Fruit fly (Drosophila melanogaster) whole organism, embryonic: Measurements from ENCODE around the gene CG32052.

Experiments used
- ATbp ChIP-seq: fragments of 200-800 bp; sonication (Bioruptor generic); optimal IDR thresholded peaks from 2 replicates; lab custom pipeline; 2017; ENCODE audit warnings: missing biosample characterization, mild to moderate bottlenecking, missing genetic modification characterization, missing genetic modification reagents
- Asciz ChIP-seq: fragments of 200-800 bp; sonication (Bioruptor generic); optimal IDR thresholded peaks from 2 replicates; lab custom pipeline; 2017; ENCODE audit warnings: missing biosample characterization, mild to moderate bottlenecking, missing genetic modification characterization, missing genetic modification reagents
- Bgb ChIP-seq: fragments of 200-800 bp; sonication (Bioruptor generic); IDR thresholded peaks from 2 replicates; pipeline ENCODE4 v1.3.6; 2022; ENCODE audit warnings: missing biosample characterization, missing genetic modification characterization; ENCODE audit not compliant: partially characterized antibody
- BtbVII ChIP-seq: fragments of 200-800 bp; sonication (Bioruptor generic); optimal IDR thresholded peaks from 3 replicates; lab custom pipeline; 2017; ENCODE audit warnings: missing biosample characterization, mild to moderate bottlenecking, missing genetic modification characterization
- CG10979 ChIP-seq: fragments of 200-800 bp; sonication (Bioruptor generic); optimal IDR thresholded peaks from 2 replicates; lab custom pipeline; 2018; ENCODE audit warnings: missing biosample characterization, mild to moderate bottlenecking, missing genetic modification characterization, moderate library complexity
- CG11695 ChIP-seq: fragments of 200-800 bp; sonication (Bioruptor generic); IDR thresholded peaks from 3 replicates; pipeline ENCODE4 v1.3.6; 2022; ENCODE audit warnings: missing biosample characterization, missing genetic modification characterization
- CG12071 ChIP-seq: fragments of 200-800 bp; sonication (Bioruptor generic); optimal IDR thresholded peaks from 3 replicates; lab custom pipeline; 2018; ENCODE audit warnings: missing biosample characterization, mild to moderate bottlenecking, missing genetic modification characterization
- CG12299 ChIP-seq: fragments of 200-800 bp; sonication (Bioruptor generic); optimal IDR thresholded peaks from 2 replicates; lab custom pipeline; 2018; ENCODE audit warnings: missing biosample characterization, mild to moderate bottlenecking, missing genetic modification characterization
- CG15514 ChIP-seq: fragments of 200-800 bp; sonication (Bioruptor generic); optimal IDR thresholded peaks from 3 replicates; lab custom pipeline; 2017; ENCODE audit warnings: missing biosample characterization, missing genetic modification characterization, mild to moderate bottlenecking, moderate library complexity, missing genetic modification reagents
- CG17359 ChIP-seq: fragments of 200-800 bp; sonication (Bioruptor generic); optimal IDR thresholded peaks from 3 replicates; lab custom pipeline; 2018; ENCODE audit warnings: missing biosample characterization, mild to moderate bottlenecking, missing genetic modification characterization, moderate library complexity
- CG17361 ChIP-seq: fragments of 200-800 bp; sonication (Bioruptor generic); IDR thresholded peaks from 3 replicates; pipeline ENCODE4 v1.3.6; 2022; ENCODE audit warnings: missing biosample characterization, missing genetic modification characterization
- CG18262 ChIP-seq: fragments of 200-800 bp; optimal IDR thresholded peaks from 3 replicates; lab custom pipeline; 2019; ENCODE audit warnings: missing biosample characterization, mild to moderate bottlenecking, missing genetic modification characterization, moderate library complexity
- CG18599 ChIP-seq: fragments of 200-800 bp; sonication (Bioruptor generic); optimal IDR thresholded peaks from 3 replicates; lab custom pipeline; 2017; ENCODE audit warnings: missing biosample characterization, missing genetic modification characterization, mild to moderate bottlenecking, moderate library complexity, missing genetic modification reagents
- CG2712 ChIP-seq: fragments of 200-800 bp; optimal IDR thresholded peaks from 3 replicates; lab custom pipeline; 2019; ENCODE audit warnings: missing biosample characterization, mild to moderate bottlenecking, missing genetic modification characterization, moderate library complexity
- CG30403 ChIP-seq: fragments of 200-800 bp; sonication (Bioruptor generic); optimal IDR thresholded peaks from 3 replicates; lab custom pipeline; 2016; ENCODE audit warnings: missing biosample characterization, missing genetic modification characterization
- CG31441 ChIP-seq: fragments of 200-800 bp; sonication (Bioruptor generic); IDR thresholded peaks from 2 replicates; pipeline ENCODE4 v1.3.6; 2022; ENCODE audit warnings: missing biosample characterization, missing genetic modification characterization
- CG3281 ChIP-seq: fragments of 200-800 bp; sonication (Bioruptor generic); optimal IDR thresholded peaks from 3 replicates; lab custom pipeline; 2017; ENCODE audit warnings: missing biosample characterization, mild to moderate bottlenecking, missing genetic modification characterization
- CG6689 ChIP-seq: fragments of 200-800 bp; sonication (Bioruptor generic); IDR thresholded peaks from 2 replicates; pipeline ENCODE4 v1.3.6; 2022; ENCODE audit warnings: missing biosample characterization, missing genetic modification characterization
- CG7745 ChIP-seq: fragments of 200-800 bp; sonication (Bioruptor generic); optimal IDR thresholded peaks from 2 replicates; lab custom pipeline; 2018; ENCODE audit warnings: missing biosample characterization, mild to moderate bottlenecking, missing genetic modification characterization, moderate library complexity
- CG8388 ChIP-seq: fragments of 200-800 bp; sonication (Bioruptor generic); optimal IDR thresholded peaks from 2 replicates; lab custom pipeline; 2019; ENCODE audit warnings: missing biosample characterization, mild to moderate bottlenecking, missing genetic modification characterization, moderate library complexity
- Dbx ChIP-seq: fragments of 200-800 bp; sonication (Bioruptor generic); IDR thresholded peaks from 3 replicates; pipeline ENCODE4 v1.3.6; 2022; ENCODE audit warnings: missing biosample characterization, missing genetic modification characterization
- Drgx ChIP-seq: fragments of 200-800 bp; sonication (Bioruptor generic); IDR thresholded peaks from 2 replicates; pipeline ENCODE4 v1.3.6; 2022; ENCODE audit warnings: missing biosample characterization, missing genetic modification characterization
- Fer1 ChIP-seq: fragments of 200-800 bp; sonication (Bioruptor generic); optimal IDR thresholded peaks from 2 replicates; lab custom pipeline; 2017; ENCODE audit warnings: missing biosample characterization, mild to moderate bottlenecking, missing genetic modification characterization
- Hmr ChIP-seq: fragments of 200-800 bp; sonication (Bioruptor generic); optimal IDR thresholded peaks from 3 replicates; lab custom pipeline; 2017; ENCODE audit warnings: mild to moderate bottlenecking, missing biosample characterization, missing genetic modification reagents, missing genetic modification characterization
- Hr3 ChIP-seq: fragments of 200-800 bp; sonication (Bioruptor generic); optimal IDR thresholded peaks from 3 replicates; lab custom pipeline; 2016; ENCODE audit warnings: missing biosample characterization, missing genetic modification characterization
- Neu2 ChIP-seq: fragments of 200-800 bp; sonication (Bioruptor generic); optimal IDR thresholded peaks from 3 replicates; lab custom pipeline; 2016; ENCODE audit warnings: missing biosample characterization, missing genetic modification characterization, borderline replicate concordance
- Sox102F ChIP-seq: fragments of 200-800 bp; sonication (Bioruptor generic); optimal IDR thresholded peaks from 2 replicates; lab custom pipeline; 2018; ENCODE audit warnings: missing biosample characterization, mild to moderate bottlenecking, missing genetic modification characterization, moderate library complexity
- Xrp1 ChIP-seq: fragments of 200-800 bp; sonication (Bioruptor generic); IDR thresholded peaks from 2 replicates; pipeline ENCODE4 v1.3.6; 2022; ENCODE audit warnings: missing biosample characterization, missing genetic modification characterization
- chinmo ChIP-seq: fragments of 200-800 bp; sonication (Bioruptor generic); IDR thresholded peaks from 4 replicates; pipeline ENCODE4 v1.3.6; 2022; ENCODE audit warnings: missing biosample characterization, missing genetic modification characterization; ENCODE audit not compliant: partially characterized antibody
- cwo ChIP-seq: fragments of 200-800 bp; sonication (Bioruptor generic); optimal IDR thresholded peaks from 3 replicates; lab custom pipeline; 2017; ENCODE audit warnings: missing biosample characterization, missing genetic modification characterization, mild to moderate bottlenecking, moderate library complexity, missing genetic modification reagents
- ewg ChIP-seq: fragments of 200-800 bp; sonication (Bioruptor generic); optimal IDR thresholded peaks from 3 replicates; lab custom pipeline; 2017; ENCODE audit warnings: mild to moderate bottlenecking, missing biosample characterization, missing genetic modification reagents, missing genetic modification characterization
- hkb ChIP-seq, 2 experiments: fragments of 200-800 bp in 1 of 2; fragments of >200 bp in 1 of 2; sonication (Bioruptor generic) in 1 of 2; IDR thresholded peaks in 1 of 2; optimal IDR thresholded peaks in 1 of 2; 2 replicates each; pipeline versions ENCODE4 v1.3.6 to Lab custom; 2017 to 2022; ENCODE audit warnings: missing biosample characterization in 1 of 2, missing genetic modification characterization in 1 of 2
- kni ChIP-seq: fragments of 200-800 bp; sonication (Bioruptor generic); optimal IDR thresholded peaks from 3 replicates; lab custom pipeline; 2017; ENCODE audit warnings: mild to moderate bottlenecking, missing biosample characterization, missing genetic modification reagents, missing genetic modification characterization
- lab ChIP-seq: fragments of 200-800 bp; sonication (Bioruptor generic); optimal IDR thresholded peaks from 3 replicates; lab custom pipeline; 2017; ENCODE audit warnings: missing biosample characterization, missing genetic modification characterization, mild to moderate bottlenecking, moderate library complexity, missing genetic modification reagents
- lmd ChIP-seq: fragments of 200-800 bp; sonication (Bioruptor generic); IDR thresholded peaks from 2 replicates; pipeline ENCODE4 v1.3.6; 2022; ENCODE audit warnings: missing biosample characterization, missing genetic modification characterization
- nau ChIP-seq: fragments of 200-800 bp; sonication (Bioruptor generic); optimal IDR thresholded peaks from 3 replicates; lab custom pipeline; 2017; ENCODE audit warnings: missing biosample characterization, mild to moderate bottlenecking, missing genetic modification characterization, missing genetic modification reagents
- odd ChIP-seq: fragments of 200-800 bp; sonication (Bioruptor generic); optimal IDR thresholded peaks from 2 replicates; lab custom pipeline; 2017; ENCODE audit warnings: missing biosample characterization, mild to moderate bottlenecking, missing genetic modification characterization
- org-1 ChIP-seq: fragments of 200-800 bp; sonication (Bioruptor generic); optimal IDR thresholded peaks from 2 replicates; lab custom pipeline; 2017; ENCODE audit warnings: missing biosample characterization, missing genetic modification characterization
- pb ChIP-seq: fragments of 200-800 bp; sonication (Bioruptor generic); optimal IDR thresholded peaks from 3 replicates; lab custom pipeline; 2016; ENCODE audit warnings: missing biosample characterization, missing genetic modification characterization
- phol ChIP-seq: fragments of 200-800 bp; sonication (Bioruptor generic); optimal IDR thresholded peaks from 3 replicates; lab custom pipeline; 2018; ENCODE audit warnings: missing biosample characterization, mild to moderate bottlenecking, missing genetic modification characterization, moderate library complexity
- scrt ChIP-seq: fragments of 200-800 bp; sonication (Bioruptor generic); optimal IDR thresholded peaks from 2 replicates; lab custom pipeline; 2018; ENCODE audit warnings: missing biosample characterization, mild to moderate bottlenecking, missing genetic modification characterization, moderate library complexity
- sens ChIP-seq: fragments of 200-800 bp; sonication (Bioruptor generic); peaks from one replicate; lab custom pipeline; 2016; ENCODE audit warnings: missing biosample characterization, missing genetic modification characterization
- sob ChIP-seq: fragments of 200-800 bp; sonication (Bioruptor generic); IDR thresholded peaks from 2 replicates; pipeline ENCODE4 v1.3.6; 2022; ENCODE audit warnings: missing biosample characterization, missing genetic modification characterization
- ttk ChIP-seq: fragments of 200-800 bp; sonication (Bioruptor generic); IDR thresholded peaks from 2 replicates; pipeline ENCODE4 v2.1.2; 2022; ENCODE audit warnings: missing biosample characterization, missing genetic modification characterization
- unpg ChIP-seq: fragments of 200-800 bp; sonication (Bioruptor generic); optimal IDR thresholded peaks from 3 replicates; lab custom pipeline; 2018; ENCODE audit warnings: missing biosample characterization, mild to moderate bottlenecking, missing genetic modification characterization, moderate library complexity
- vvl ChIP-seq: fragments of 200-800 bp; sonication (Bioruptor generic); IDR thresholded peaks from 2 replicates; pipeline ENCODE4 v1.3.6; 2022; ENCODE audit warnings: missing biosample characterization, missing genetic modification characterization
- z ChIP-seq: fragments of 200-800 bp; sonication (Bioruptor generic); IDR thresholded peaks from 3 replicates; pipeline ENCODE4 v1.3.6; 2022; ENCODE audit warnings: missing biosample characterization, missing genetic modification characterization

The CG32052 gene

DNA sequence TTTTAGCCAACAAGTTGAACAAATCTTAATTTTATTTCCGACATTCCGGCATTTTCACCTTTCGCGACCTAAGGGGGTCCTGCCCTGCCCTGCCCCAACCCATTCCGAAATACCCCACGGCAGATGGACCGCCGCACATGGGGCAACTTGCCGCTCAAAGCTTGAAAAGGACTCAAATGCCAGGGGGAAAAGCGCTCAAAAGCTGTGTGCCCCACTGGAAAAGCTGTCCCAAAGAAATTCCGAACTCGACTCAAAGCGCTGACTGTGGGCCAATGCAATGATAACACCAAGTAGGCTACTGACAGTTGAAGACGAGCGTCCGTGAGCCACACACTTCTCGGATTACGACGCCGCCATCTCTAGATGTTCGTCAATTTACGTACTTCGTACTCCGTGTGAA is at the start of gene CG32052:
Gene CG32052 (plus strand): TSS at position 301 of the 400 bp plus-strand sequence.
- peak; percentile 33 for TF ChIP-seq scrt (GFP tag; lab: Kevin White, UChicago)
- 0 out of 4 replicates have a peak, but pooled peaks have one; percentile 47 for TF ChIP-seq chinmo (GFP tag; lab: Robert Waterston, UW)
- TF ChIP-seq pb: no peak
- peak; percentile 90 for TF ChIP-seq z (GFP tag; lab: Robert Waterston, UW)
- TF ChIP-seq Bgb (GFP tag; lab: Robert Waterston, UW): peak; percentile 39

DNA sequence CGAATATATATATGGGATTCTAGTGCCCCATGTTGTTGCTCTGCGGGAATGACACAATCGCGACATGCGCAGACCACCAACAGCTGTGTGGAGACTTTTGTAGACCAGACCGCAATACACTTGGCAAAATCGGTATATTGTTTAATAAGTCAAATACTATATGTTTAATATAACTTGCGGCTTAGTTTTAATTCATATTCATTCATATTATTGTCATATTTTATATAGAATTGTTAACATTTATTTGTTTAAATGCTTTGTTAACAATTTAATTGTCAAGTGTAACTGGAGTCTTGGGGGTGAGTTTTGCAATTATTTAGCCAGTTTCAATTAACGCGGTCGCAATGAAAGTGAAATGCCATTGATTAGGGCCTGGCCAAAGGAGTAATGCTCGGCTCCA is 47.2 kb upstream of the CG32052 start:
- TF ChIP-seq org-1 (GFP tag; lab: Kevin White, UChicago) (no peak), cwo (peak; percentile 26), CG3281 (GFP tag; lab: Kevin White, UChicago) (peak; percentile 6), ATbp (GFP tag; lab: Kevin White, UChicago) (peak; percentile 23), CG8388 (GFP tag; lab: Kevin White, UChicago) (peak; percentile 16), CG17361 (GFP tag; lab: Robert Waterston, UW) (peak; percentile 65), CG10979 (tag; lab: Kevin White, UChicago) (peak; percentile 4), CG12299 (no peak), CG31441 (GFP tag; lab: Robert Waterston, UW) (peak; percentile 54; the same call in 1 of the 2 replicates), Dbx (GFP tag; lab: Robert Waterston, UW) (peak; percentile 34; the same call in 1 of the 3 replicates), CG6689 (GFP tag; lab: Robert Waterston, UW) (peak; percentile 60), CG18599 (GFP tag; lab: Kevin White, UChicago) (peak; percentile 42), Asciz (GFP tag; lab: Kevin White, UChicago) (peak; percentile 16), CG2712 (peak; percentile 53), phol (tag; lab: Kevin White, UChicago) (peak; percentile 15), lmd (GFP tag; lab: Robert Waterston, UW) (peak; percentile 14; the same call in 1 of the 2 replicates), Hmr (GFP tag; lab: Kevin White, UChicago) (peak; percentile 46), hkb (optimal IDR thresholded peaks at IDR 0.05; lab: Kevin White, UChicago) (no peak), hkb (GFP tag; IDR thresholded peaks at IDR 0.05; lab: Robert Waterston, UW) (peak; percentile 36; the same call in 1 of the 2 replicates), Hr3 (GFP tag; lab: Kevin White, UChicago) (no peak), BtbVII (GFP tag; lab: Kevin White, UChicago) (peak; percentile 5), lab (peak; percentile 13), ewg (GFP tag; lab: Kevin White, UChicago) (peak; percentile 57), ttk (peak; percentile 20; the same call in 1 of the 2 replicates), unpg (GFP tag; lab: Kevin White, UChicago) (peak; percentile 33), vvl (GFP tag; lab: Robert Waterston, UW) (no peak; the same call in 1 of the 2 replicates), CG30403 (GFP tag; lab: Kevin White, UChicago) (peak; percentile 40), CG7745 (tag; lab: Kevin White, UChicago) (no peak), nau (GFP tag; lab: Kevin White, UChicago) (peak; percentile 3), odd (GFP tag; lab: Kevin White, UChicago) (no peak), CG15514 (GFP tag; lab: Kevin White, UChicago) (peak; percentile 7), CG12071 (GFP tag; lab: Kevin White, UChicago) (peak; percentile 12), sens (GFP tag; lab: Kevin White, UChicago) (peak; percentile 71), Neu2 (GFP tag; lab: Kevin White, UChicago) (no peak), Sox102F (GFP tag; lab: Kevin White, UChicago) (peak; percentile 8), sob (GFP tag; lab: Robert Waterston, UW) (0 out of 2 replicates have a peak, but pooled peaks have one; percentile 25), CG18262 (peak; percentile 46), Drgx (GFP tag; lab: Robert Waterston, UW) (peak; percentile 70), Fer1 (GFP tag; lab: Kevin White, UChicago) (peak; percentile 25), Xrp1 (peak; percentile 17; the same call in 1 of the 2 replicates), CG11695 (GFP tag; lab: Robert Waterston, UW) (peak; percentile 29; the same call in 1 of the 3 replicates), kni (GFP tag; lab: Kevin White, UChicago) (no peak), CG17359 (peak; percentile 28)
